Worm (Caenorhabditis elegans) whole organism, early embryonic: ENCODE results near the gene F54G2.1.

Experiments used
- F13C5.2 ChIP-seq: sonication (generic microtip); optimal IDR thresholded peaks from 2 replicates; lab custom pipeline; 2017; ENCODE audit warnings: mild to moderate bottlenecking, missing genetic modification characterization, inconsistent platforms, missing compliant biosample characterization
- aly-1 ChIP-seq: sonication (generic microtip); optimal IDR thresholded peaks from 2 replicates; lab custom pipeline; 2016; ENCODE audit warnings: missing genetic modification characterization, missing compliant biosample characterization
- ama-1 ChIP-seq: fragments of 150-350 bp; optimal IDR thresholded peaks from 2 replicates; lab custom pipeline; 2014
- ceh-36 ChIP-seq: sonication (generic microtip); optimal IDR thresholded peaks from 2 replicates; lab custom pipeline; 2016; ENCODE audit warnings: missing genetic modification characterization, inconsistent platforms, missing compliant biosample characterization
- ets-7 ChIP-seq: sonication (generic microtip); optimal IDR thresholded peaks from 2 replicates; lab custom pipeline; 2016; ENCODE audit warnings: missing genotype, missing genetic modification characterization, missing compliant biosample characterization
- flt-1 ChIP-seq: fragments of 200-800 bp; sonication (Bioruptor generic); IDR thresholded peaks from 2 replicates; pipeline ENCODE4 v1.3.6; 2022; ENCODE audit warnings: missing genetic modification characterization, missing compliant biosample characterization
- pes-1 ChIP-seq: fragments of 200-800 bp; sonication (Bioruptor generic); IDR thresholded peaks from 2 replicates; pipeline ENCODE4 v1.3.6; 2022; ENCODE audit warnings: missing genetic modification reagents, missing genetic modification characterization, missing compliant biosample characterization
- scrt-1 ChIP-seq: fragments of 200-800 bp; sonication (Bioruptor generic); IDR thresholded peaks from 2 replicates; pipeline ENCODE4 v1.3.6; 2022; ENCODE audit warnings: missing genetic modification characterization, missing compliant biosample characterization

- TF ChIP-seq ceh-36 (tag; lab: Kevin White, UChicago) (no peak), pes-1 (no peak), flt-1 (GFP tag; lab: Robert Waterston, UW) (no peak), aly-1 (tag; lab: Kevin White, UChicago) (no peak), ets-7 (tag; lab: Kevin White, UChicago) (no peak), ama-1 (lab: Kevin White, UChicago) (no peak), F13C5.2 (no peak), scrt-1 (no peak)
These were observed 31.3 kb downstream of the F54G2.1 start for ce11 chrX:2632869-2633268.
